Fruit fly (Drosophila melanogaster) whole organism, adult: Measurements from ENCODE around the gene CG2964.

ENCODE experiments used
- CG11617 ChIP-seq: fragments of 200-800 bp; sonication (Bioruptor generic); optimal IDR thresholded peaks from 2 replicates; lab custom pipeline; 2017; ENCODE audit warnings: mild to moderate bottlenecking, missing biosample characterization, missing genetic modification reagents, missing genetic modification characterization
- CG12768 ChIP-seq: fragments of 200-800 bp; sonication (Bioruptor generic); optimal IDR thresholded peaks from 2 replicates; lab custom pipeline; 2017; ENCODE audit warnings: missing biosample characterization, missing genetic modification characterization, mild to moderate bottlenecking, moderate library complexity, missing genetic modification reagents
- CG14711 ChIP-seq: fragments of 200-800 bp; sonication (Bioruptor generic); optimal IDR thresholded peaks from 2 replicates; lab custom pipeline; 2018; ENCODE audit warnings: missing biosample characterization, mild to moderate bottlenecking, missing genetic modification characterization, moderate library complexity
- CG1620 ChIP-seq: fragments of 200-800 bp; sonication (Bioruptor generic); optimal IDR thresholded peaks from 2 replicates; lab custom pipeline; 2016; ENCODE audit warnings: missing biosample characterization, missing genetic modification characterization
- CG33017 ChIP-seq: fragments of 200-800 bp; sonication (Bioruptor generic); optimal IDR thresholded peaks from 2 replicates; lab custom pipeline; 2018; ENCODE audit warnings: missing biosample characterization, mild to moderate bottlenecking, missing genetic modification characterization, moderate library complexity
- CG5204 ChIP-seq: fragments of 200-800 bp; sonication (Bioruptor generic); optimal IDR thresholded peaks from 2 replicates; lab custom pipeline; 2016; ENCODE audit warnings: missing biosample characterization, missing genetic modification characterization
- CG7045 ChIP-seq: fragments of 200-800 bp; sonication (Bioruptor generic); optimal IDR thresholded peaks from 2 replicates; lab custom pipeline; 2017; ENCODE audit warnings: missing biosample characterization, mild to moderate bottlenecking, missing genetic modification characterization
- CG7101 ChIP-seq: fragments of 200-800 bp; sonication (Bioruptor generic); optimal IDR thresholded peaks from 2 replicates; lab custom pipeline; 2018; ENCODE audit warnings: missing biosample characterization, mild to moderate bottlenecking, missing genetic modification characterization, moderate library complexity
- Clk ChIP-seq: fragments of 200-800 bp; sonication (Bioruptor generic); optimal IDR thresholded peaks from 2 replicates; lab custom pipeline; 2017; ENCODE audit warnings: missing biosample characterization, missing genetic modification characterization
- Crg-1 ChIP-seq: fragments of 200-800 bp; sonication (Bioruptor generic); optimal IDR thresholded peaks from 2 replicates; lab custom pipeline; 2016; ENCODE audit warnings: missing biosample characterization, missing genetic modification characterization
- Hr96 ChIP-seq: fragments of 200-800 bp; sonication (Bioruptor generic); optimal IDR thresholded peaks from 2 replicates; lab custom pipeline; 2016; ENCODE audit warnings: missing biosample characterization, missing genetic modification characterization
- Mnt ChIP-seq: fragments of 200-800 bp; sonication (Bioruptor generic); optimal IDR thresholded peaks from 2 replicates; lab custom pipeline; 2016; ENCODE audit warnings: missing biosample characterization, mild to moderate bottlenecking, missing genetic modification characterization
- bab1 ChIP-seq: fragments of 200-800 bp; sonication (Bioruptor generic); optimal IDR thresholded peaks from 3 replicates; lab custom pipeline; 2019; ENCODE audit warnings: missing biosample characterization, mild to moderate bottlenecking, missing genetic modification characterization, moderate library complexity
- cic ChIP-seq: fragments of 200-800 bp; sonication (Bioruptor generic); optimal IDR thresholded peaks from 2 replicates; lab custom pipeline; 2017; ENCODE audit warnings: missing biosample characterization, mild to moderate bottlenecking, missing genetic modification characterization, moderate library complexity
- cnc ChIP-seq, 2 experiments: fragments of >200 bp; optimal IDR thresholded peaks; 2 replicates each; lab custom pipeline; 2017
- kay ChIP-seq: fragments of 200-800 bp; sonication (Bioruptor generic); peaks from one replicate; lab custom pipeline; 2016; ENCODE audit warnings: missing biosample characterization, missing genetic modification characterization, borderline replicate concordance
- ovo ChIP-seq: fragments of 200-800 bp; sonication (Bioruptor generic); optimal IDR thresholded peaks from 2 replicates; lab custom pipeline; 2016; ENCODE audit warnings: missing biosample characterization, missing genetic modification characterization
- pad ChIP-seq: fragments of 200-800 bp; sonication (Bioruptor generic); optimal IDR thresholded peaks from 3 replicates; lab custom pipeline; 2017; ENCODE audit warnings: missing biosample characterization, missing genetic modification characterization, mild to moderate bottlenecking, moderate library complexity, missing genetic modification reagents
- tj ChIP-seq: fragments of 200-800 bp; sonication (Bioruptor generic); optimal IDR thresholded peaks from 3 replicates; lab custom pipeline; 2017; ENCODE audit warnings: missing biosample characterization, mild to moderate bottlenecking, missing genetic modification characterization, moderate library complexity
- toe ChIP-seq: fragments of 200-800 bp; sonication (Bioruptor generic); optimal IDR thresholded peaks from 2 replicates; lab custom pipeline; 2016; ENCODE audit warnings: missing biosample characterization, missing genetic modification characterization

The CG2964 gene

DNA sequence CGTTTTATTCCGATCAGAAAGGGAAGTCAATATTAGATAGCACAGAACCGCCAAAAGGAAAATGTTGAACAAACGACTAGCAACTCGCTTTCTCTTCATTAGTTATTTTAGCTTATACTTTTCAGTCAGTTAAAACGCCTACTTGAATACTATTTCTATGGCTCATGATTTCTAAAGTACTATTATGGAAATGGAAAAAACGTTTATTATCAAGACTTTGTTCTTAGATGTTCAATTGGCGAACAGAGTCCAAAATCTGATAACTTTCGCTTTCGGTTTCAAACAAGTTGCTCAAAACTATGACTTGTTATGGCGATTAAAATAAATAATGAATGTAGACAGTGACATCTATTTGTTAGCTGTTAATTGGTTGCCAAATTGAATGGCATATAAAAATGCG is 13.2 kb downstream of the CG2964 start, which contains the start of gene CG3123:
TSS of gene CG3123 (minus strand) at position 101 of the 400 bp plus-strand sequence.
- no peak for TF ChIP-seq bab1
- no peak for TF ChIP-seq toe (GFP tag; lab: Kevin White, UChicago)

DNA sequence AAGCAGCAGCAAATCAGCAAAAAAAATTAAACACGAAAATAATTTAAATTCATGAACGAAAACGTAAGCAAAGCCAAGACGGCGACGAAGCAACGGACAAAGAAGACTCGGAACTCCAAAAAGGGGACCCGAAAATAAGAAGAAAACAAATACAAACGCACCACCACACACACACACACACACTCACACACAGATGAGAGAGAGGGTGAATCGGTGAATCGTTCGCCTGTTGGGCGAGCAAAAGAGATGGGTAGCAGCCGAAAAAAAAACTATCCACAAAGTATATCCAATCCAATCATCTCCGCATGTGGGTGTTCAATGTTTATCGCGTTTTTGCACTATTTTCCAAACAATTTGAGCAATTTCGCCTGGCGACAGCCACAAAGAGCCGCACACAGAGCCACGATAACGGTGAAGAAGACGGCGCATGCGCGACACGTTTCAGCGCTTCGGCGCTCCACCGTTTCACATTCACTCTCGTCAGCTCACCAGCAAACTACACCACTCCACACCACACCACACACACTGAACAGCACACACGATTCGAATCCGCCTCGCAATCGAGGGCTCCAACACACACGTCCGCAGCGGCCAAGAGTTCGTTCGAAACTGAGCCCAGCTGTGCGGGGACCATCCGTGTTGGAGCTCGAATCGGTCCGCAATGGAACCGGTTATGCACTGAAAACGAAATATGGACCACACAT is 17.6 kb downstream of the CG2964 start, which contains the start of gene Duox:
TSS of gene Duox (minus strand) at position 612 of the 704 bp plus-strand sequence.
- TF ChIP-seq pad (peak; percentile 18), Crg-1 (GFP tag; lab: Kevin White, UChicago) (no peak), CG5204 (GFP tag; lab: Kevin White, UChicago) (no peak), bab1 (no peak), ovo (GFP tag; lab: Kevin White, UChicago) (peak; percentile 13)

DNA sequence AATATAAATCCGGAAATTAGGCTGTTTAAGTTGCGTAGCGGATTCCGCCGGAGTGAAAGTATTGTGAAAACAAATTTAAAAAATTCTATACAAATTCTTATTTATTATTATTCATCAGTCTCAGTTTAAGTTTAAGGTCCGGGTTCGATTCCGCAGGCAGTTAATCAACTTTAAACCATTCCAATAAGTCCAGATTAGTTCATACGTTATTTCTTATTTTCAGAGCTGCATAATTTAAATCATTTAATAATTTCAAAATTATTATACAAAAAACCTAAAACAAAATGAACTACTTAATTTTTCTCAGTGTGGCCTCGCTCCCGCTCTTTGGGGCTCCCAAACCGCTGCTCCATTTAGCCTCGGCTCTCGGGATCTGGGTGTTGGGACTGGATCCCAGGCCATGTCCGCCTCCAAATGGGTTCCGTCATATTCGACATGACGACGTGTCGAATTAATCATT is 18.1 kb downstream of the CG2964 start:
- TF ChIP-seq pad: no peak
- TF ChIP-seq toe (GFP tag; lab: Kevin White, UChicago): peak; percentile 9
- no peak for TF ChIP-seq CG11617 (GFP tag; lab: Kevin White, UChicago)
- TF ChIP-seq cic (GFP tag; lab: Kevin White, UChicago): no peak
- TF ChIP-seq Clk (GFP tag; lab: Kevin White, UChicago): no peak
- TF ChIP-seq bab1: peak; percentile 12
- no peak for TF ChIP-seq tj
- TF ChIP-seq CG5204 (GFP tag; lab: Kevin White, UChicago): peak; percentile 32
- TF ChIP-seq CG7045 (GFP tag; lab: Kevin White, UChicago): peak; percentile 56
- TF ChIP-seq CG12768 (GFP tag; lab: Kevin White, UChicago): no peak

DNA sequence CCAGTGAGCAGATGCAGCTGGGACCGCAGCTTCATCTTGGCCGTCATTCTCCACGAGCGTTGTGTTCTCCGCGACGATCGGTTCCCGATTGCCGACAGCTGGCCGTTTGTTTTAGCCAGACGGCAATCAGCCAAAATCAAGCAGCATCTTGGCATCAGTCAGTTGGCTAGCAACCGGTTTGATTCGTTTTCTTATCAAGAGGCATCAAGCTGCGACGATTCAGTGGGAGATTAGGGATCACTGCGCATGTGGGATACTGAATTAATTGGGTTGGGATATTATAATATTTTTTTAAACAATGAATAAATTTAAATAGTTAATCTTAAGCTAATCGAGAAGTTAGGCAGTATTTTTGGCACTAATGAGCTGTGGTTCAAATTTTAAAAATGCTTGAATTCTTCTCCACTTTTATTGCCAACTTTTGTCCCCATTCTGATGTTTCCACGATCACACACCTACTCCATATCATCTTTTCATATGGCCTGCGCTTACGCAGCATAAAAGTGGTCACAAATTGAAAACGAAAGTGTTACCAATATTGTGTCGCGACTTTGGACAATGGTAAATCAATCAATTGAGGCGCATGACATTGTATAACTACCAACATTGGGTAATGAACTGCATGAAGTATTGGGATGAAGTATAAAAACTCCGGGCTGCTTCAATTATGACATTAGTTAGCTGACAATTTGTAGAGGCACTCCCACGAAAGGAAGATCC is 25.7 kb downstream of the CG2964 start, which contains the start of the genes CG3119 and Cpr23B:
TSS of gene CG3119 (minus strand) at position 92 of the 720 bp plus-strand sequence.
TSS of gene Cpr23B (plus strand) at position 670 of the 720 bp plus-strand sequence.
- TF ChIP-seq Crg-1 (GFP tag; lab: Kevin White, UChicago): no peak
- no peak for TF ChIP-seq pad
- TF ChIP-seq cnc (optimal IDR thresholded peaks at IDR 0.05; lab: Kevin White, UChicago): no peak
- no peak for TF ChIP-seq CG1620
- no peak for TF ChIP-seq CG7101 (tag; lab: Kevin White, UChicago)
- TF ChIP-seq Mnt (GFP tag; lab: Kevin White, UChicago): no peak
- no peak for TF ChIP-seq CG5204 (GFP tag; lab: Kevin White, UChicago)

DNA sequence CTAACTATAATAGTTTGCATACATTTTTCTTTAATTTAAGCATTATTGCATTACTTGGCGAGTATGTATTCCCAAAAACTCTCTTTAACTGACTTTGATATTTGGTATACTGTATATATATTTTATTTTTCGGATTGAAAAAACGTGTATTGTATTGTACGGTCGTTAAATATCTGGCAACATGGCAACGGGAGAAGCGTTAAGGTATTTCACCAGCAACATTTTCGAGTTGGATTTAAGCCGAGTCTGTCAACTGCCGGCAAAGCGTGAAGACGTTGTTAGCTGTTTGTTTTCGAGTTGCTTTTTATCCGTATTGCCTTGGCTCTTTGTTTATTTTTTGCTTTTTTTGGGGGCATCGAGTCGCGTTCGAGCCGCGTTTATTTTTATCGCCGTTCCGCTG is 27.6 kb downstream of the CG2964 start, which contains the start of gene CG2975:
TSS of gene CG2975 (plus strand) at position 275 of the 400 bp plus-strand sequence.
- TF ChIP-seq Hr96 (no peak), CG7045 (GFP tag; lab: Kevin White, UChicago) (no peak), Mnt (GFP tag; lab: Kevin White, UChicago) (no peak), toe (GFP tag; lab: Kevin White, UChicago) (no peak), cnc (optimal IDR thresholded peaks at IDR 0.05; lab: Kevin White, UChicago) (no peak), Crg-1 (GFP tag; lab: Kevin White, UChicago) (no peak), CG11617 (GFP tag; lab: Kevin White, UChicago) (no peak), CG5204 (GFP tag; lab: Kevin White, UChicago) (no peak), cic (GFP tag; lab: Kevin White, UChicago) (no peak), kay (GFP tag; lab: Kevin White, UChicago) (no peak), CG33017 (tag; lab: Kevin White, UChicago) (no peak), CG12768 (GFP tag; lab: Kevin White, UChicago) (no peak), ovo (GFP tag; lab: Kevin White, UChicago) (no peak), CG14711 (tag; lab: Kevin White, UChicago) (no peak), Clk (GFP tag; lab: Kevin White, UChicago) (no peak), CG7101 (tag; lab: Kevin White, UChicago) (no peak)

DNA sequence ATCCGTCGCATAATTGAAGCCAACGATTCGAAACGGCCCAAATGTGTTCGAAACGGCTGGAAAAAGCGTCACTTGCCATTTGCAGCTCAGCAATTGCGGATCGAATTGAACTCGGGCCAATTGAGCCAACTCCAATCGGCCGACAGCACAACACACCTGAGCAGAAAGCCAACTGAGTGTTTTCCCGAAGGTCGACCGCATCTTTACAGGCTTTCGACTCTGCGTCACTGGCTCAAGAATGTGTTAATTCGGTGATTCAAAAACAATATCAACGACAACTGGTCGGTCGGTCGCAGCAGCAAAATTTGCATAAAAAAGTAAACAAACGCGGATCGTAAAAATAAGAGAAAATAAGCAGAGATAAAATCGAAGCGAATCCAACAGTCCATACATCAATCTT is 28.1 kb downstream of the CG2964 start:
- no peak for TF ChIP-seq CG7101 (tag; lab: Kevin White, UChicago)

DNA sequence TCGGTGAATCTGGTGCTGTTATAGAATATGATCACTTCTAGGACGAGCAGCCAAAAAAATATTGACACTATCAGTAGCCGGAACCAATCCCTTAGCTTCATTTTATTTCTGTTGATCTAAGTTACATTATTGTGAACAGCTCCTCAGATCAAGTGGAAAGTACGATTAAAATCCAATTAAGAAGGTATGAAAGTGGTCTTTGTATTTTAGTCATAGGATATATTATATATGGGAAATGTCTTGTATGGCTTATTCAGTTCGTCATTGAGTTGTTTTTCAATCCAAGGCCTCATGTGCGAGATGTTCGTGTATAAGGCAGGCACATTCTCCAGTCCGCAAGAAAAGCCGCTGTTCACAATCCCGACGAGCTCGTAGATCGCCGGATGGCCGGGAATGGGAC is 32.2 kb downstream of the CG2964 start, which contains the start of gene CG18558:
TSS of gene CG18558 (minus strand) at position 101 of the 400 bp plus-strand sequence.
- no peak for TF ChIP-seq CG33017 (tag; lab: Kevin White, UChicago)
- no peak for TF ChIP-seq ovo (GFP tag; lab: Kevin White, UChicago)
- TF ChIP-seq tj: no peak
- TF ChIP-seq Clk (GFP tag; lab: Kevin White, UChicago): no peak
- TF ChIP-seq CG7101 (tag; lab: Kevin White, UChicago): no peak
- TF ChIP-seq cic (GFP tag; lab: Kevin White, UChicago): no peak
- no peak for TF ChIP-seq pad
- no peak for TF ChIP-seq CG12768 (GFP tag; lab: Kevin White, UChicago)
- TF ChIP-seq Hr96: no peak
- TF ChIP-seq kay (GFP tag; lab: Kevin White, UChicago): no peak
- TF ChIP-seq CG14711 (tag; lab: Kevin White, UChicago): no peak
- TF ChIP-seq bab1: no peak
- no peak for TF ChIP-seq CG1620
- TF ChIP-seq CG5204 (GFP tag; lab: Kevin White, UChicago): no peak
- no peak for TF ChIP-seq Mnt (GFP tag; lab: Kevin White, UChicago)
